Fruit fly (Drosophila melanogaster) whole organism, prepupa: ENCODE measurements around the gene kis.

Source experiments
- Blimp-1 ChIP-seq: fragments of 200-800 bp; sonication (Bioruptor generic); optimal IDR thresholded peaks from 3 replicates; lab custom pipeline; 2017; ENCODE audit warnings: missing biosample characterization, missing genetic modification characterization, mild to moderate bottlenecking, moderate library complexity, missing genetic modification reagents
- CG11902 ChIP-seq: fragments of 200-800 bp; sonication (Bioruptor generic); optimal IDR thresholded peaks from 3 replicates; lab custom pipeline; 2016; ENCODE audit warnings: missing biosample characterization, missing genetic modification characterization
- CG15336 ChIP-seq: fragments of 200-800 bp; sonication (Bioruptor generic); IDR thresholded peaks from 2 replicates; pipeline ENCODE4 v1.3.6; 2022; ENCODE audit warnings: missing biosample characterization, missing genetic modification characterization
- CG1621 ChIP-seq: fragments of 200-800 bp; sonication (Bioruptor generic); optimal IDR thresholded peaks from 3 replicates; lab custom pipeline; 2018; ENCODE audit warnings: missing biosample characterization, mild to moderate bottlenecking, missing genetic modification characterization
- CG16779 ChIP-seq: fragments of 200-800 bp; sonication (Bioruptor generic); optimal IDR thresholded peaks from 3 replicates; lab custom pipeline; 2017; ENCODE audit warnings: missing biosample characterization, mild to moderate bottlenecking, missing genetic modification characterization
- CG31627 ChIP-seq: fragments of 200-800 bp; sonication (Bioruptor generic); optimal IDR thresholded peaks from 3 replicates; lab custom pipeline; 2016; ENCODE audit warnings: missing biosample characterization, missing genetic modification characterization
- CG32006 ChIP-seq: fragments of 200-800 bp; sonication (Bioruptor generic); optimal IDR thresholded peaks from 3 replicates; lab custom pipeline; 2017; ENCODE audit warnings: missing biosample characterization, mild to moderate bottlenecking, missing genetic modification characterization
- CG3919 ChIP-seq: fragments of 200-800 bp; sonication (Bioruptor generic); optimal IDR thresholded peaks from 3 replicates; lab custom pipeline; 2016; ENCODE audit warnings: missing biosample characterization, missing genetic modification characterization
- CG4318 ChIP-seq: fragments of 200-800 bp; sonication (Bioruptor generic); optimal IDR thresholded peaks from 3 replicates; lab custom pipeline; 2017; ENCODE audit warnings: missing biosample characterization, mild to moderate bottlenecking, missing genetic modification characterization
- CG6163 ChIP-seq: fragments of 200-800 bp; sonication (Bioruptor generic); IDR thresholded peaks from 3 replicates; pipeline ENCODE4 v1.3.6; 2022; ENCODE audit warnings: missing biosample characterization, missing genetic modification characterization
- CG6276 ChIP-seq: fragments of 200-800 bp; sonication (Bioruptor generic); optimal IDR thresholded peaks from 2 replicates; lab custom pipeline; 2017; ENCODE audit warnings: missing biosample characterization, mild to moderate bottlenecking, missing genetic modification characterization
- CG6808 ChIP-seq: fragments of 200-800 bp; sonication (Bioruptor generic); optimal IDR thresholded peaks from 3 replicates; lab custom pipeline; 2017; ENCODE audit warnings: missing biosample characterization, missing genetic modification characterization, mild to moderate bottlenecking, moderate library complexity, missing genetic modification reagents
- CG6854 ChIP-seq: fragments of 200-800 bp; sonication (Bioruptor generic); optimal IDR thresholded peaks from 2 replicates; lab custom pipeline; 2017; ENCODE audit warnings: missing biosample characterization, mild to moderate bottlenecking, missing genetic modification characterization
- CG7368 ChIP-seq: fragments of 200-800 bp; sonication (Bioruptor generic); optimal IDR thresholded peaks from 3 replicates; lab custom pipeline; 2016; ENCODE audit warnings: missing biosample characterization, missing genetic modification characterization
- CG8119 ChIP-seq: fragments of 200-800 bp; sonication (Bioruptor generic); IDR thresholded peaks from 3 replicates; pipeline ENCODE4 v1.3.6; 2022; ENCODE audit warnings: missing biosample characterization, missing genetic modification characterization
- CG8319 ChIP-seq: fragments of 200-800 bp; sonication (Bioruptor generic); optimal IDR thresholded peaks from 3 replicates; lab custom pipeline; 2016; ENCODE audit warnings: missing biosample characterization, missing genetic modification characterization
- CG9139 ChIP-seq: fragments of 200-800 bp; sonication (Bioruptor generic); optimal IDR thresholded peaks from 3 replicates; lab custom pipeline; 2017; ENCODE audit warnings: missing biosample characterization, mild to moderate bottlenecking, missing genetic modification characterization
- Eip75B ChIP-seq: fragments of 200-800 bp; sonication (Bioruptor generic); optimal IDR thresholded peaks from 3 replicates; lab custom pipeline; 2016; ENCODE audit warnings: missing biosample characterization, missing genetic modification characterization
- Eip78C ChIP-seq: fragments of 200-800 bp; sonication (Bioruptor generic); peaks from one replicate; lab custom pipeline; 2016; ENCODE audit warnings: missing biosample characterization, missing genetic modification characterization
- Eip93F ChIP-seq: fragments of 200-800 bp; sonication (Bioruptor generic); optimal IDR thresholded peaks from 2 replicates; lab custom pipeline; 2016; ENCODE audit warnings: missing biosample characterization, mild to moderate bottlenecking, missing genetic modification characterization
- Ets21C ChIP-seq: fragments of 200-800 bp; sonication (Bioruptor generic); optimal IDR thresholded peaks from 3 replicates; lab custom pipeline; 2016; ENCODE audit warnings: missing biosample characterization, missing genetic modification characterization
- Gug ChIP-seq: fragments of 200-800 bp; sonication (Bioruptor generic); IDR thresholded peaks from 2 replicates; pipeline ENCODE4 v1.3.6; 2022; ENCODE audit warnings: missing biosample characterization, missing genetic modification characterization
- Hr4 ChIP-seq: fragments of 200-800 bp; sonication (Bioruptor generic); optimal IDR thresholded peaks from 3 replicates; lab custom pipeline; 2016; ENCODE audit warnings: missing biosample characterization, missing genetic modification characterization
- Lpt ChIP-seq: fragments of 200-800 bp; sonication (Bioruptor generic); optimal IDR thresholded peaks from 3 replicates; lab custom pipeline; 2016; ENCODE audit warnings: missing biosample characterization, missing genetic modification characterization
- Smox ChIP-seq: fragments of 200-800 bp; sonication (Bioruptor generic); optimal IDR thresholded peaks from 3 replicates; lab custom pipeline; 2016; ENCODE audit warnings: missing biosample characterization, missing genetic modification characterization
- Sox102F ChIP-seq: fragments of 200-800 bp; sonication (Bioruptor generic); optimal IDR thresholded peaks from 2 replicates; lab custom pipeline; 2016; ENCODE audit warnings: missing biosample characterization, mild to moderate bottlenecking, missing genetic modification characterization
- Sox14 ChIP-seq: fragments of 200-800 bp; sonication (Bioruptor generic); optimal IDR thresholded peaks from 3 replicates; lab custom pipeline; 2016; ENCODE audit warnings: missing biosample characterization, missing genetic modification characterization
- Sox15 ChIP-seq: fragments of 200-800 bp; sonication (Bioruptor generic); optimal IDR thresholded peaks from 3 replicates; lab custom pipeline; 2016; ENCODE audit warnings: missing biosample characterization, missing genetic modification characterization
- dsx ChIP-seq: fragments of 200-800 bp; optimal IDR thresholded peaks from 3 replicates; lab custom pipeline; 2019; ENCODE audit warnings: missing biosample characterization, mild to moderate bottlenecking, missing genetic modification characterization, moderate library complexity; ENCODE audit not compliant: poor library complexity, severe bottlenecking
- eg ChIP-seq: fragments of 200-800 bp; sonication (Bioruptor generic); IDR thresholded peaks from 3 replicates; pipeline ENCODE4 v1.3.6; 2022; ENCODE audit warnings: missing biosample characterization, missing genetic modification characterization
- fd59A ChIP-seq: fragments of 200-800 bp; sonication (Bioruptor generic); optimal IDR thresholded peaks from 2 replicates; lab custom pipeline; 2017; ENCODE audit warnings: missing biosample characterization, mild to moderate bottlenecking, missing genetic modification characterization, missing genetic modification reagents
- fd85E ChIP-seq: fragments of 200-800 bp; sonication (Bioruptor generic); optimal IDR thresholded peaks from 3 replicates; lab custom pipeline; 2016; ENCODE audit warnings: missing biosample characterization, missing genetic modification characterization
- fkh ChIP-seq: fragments of 200-800 bp; sonication (Bioruptor generic); optimal IDR thresholded peaks from 3 replicates; lab custom pipeline; 2017; ENCODE audit warnings: missing biosample characterization, mild to moderate bottlenecking, missing genetic modification characterization, moderate library complexity
- lz ChIP-seq: fragments of 200-800 bp; sonication (Bioruptor generic); optimal IDR thresholded peaks from 3 replicates; lab custom pipeline; 2016; ENCODE audit warnings: missing biosample characterization, missing genetic modification characterization
- salr ChIP-seq, 2 experiments: fragments of 200-800 bp; sonication (Bioruptor generic); optimal IDR thresholded peaks; 3 replicates each; lab custom pipeline; 2016 to 2018; ENCODE audit warnings: missing biosample characterization in 2 of 2, missing genetic modification characterization in 2 of 2, mild to moderate bottlenecking in 1 of 2
- spab ChIP-seq: fragments of 200-800 bp; sonication (Bioruptor generic); optimal IDR thresholded peaks from 2 replicates; lab custom pipeline; 2017; ENCODE audit warnings: missing biosample characterization, mild to moderate bottlenecking, missing genetic modification characterization, missing genetic modification reagents
- ss ChIP-seq, 2 experiments: fragments of 200-800 bp; sonication (Bioruptor generic); optimal IDR thresholded peaks; 2 replicates in 1 of 2; 3 replicates in 1 of 2; lab custom pipeline; 2017 to 2018; ENCODE audit warnings: mild to moderate bottlenecking in 2 of 2, missing biosample characterization in 2 of 2, missing genetic modification characterization in 2 of 2, moderate library complexity in 1 of 2
- svp ChIP-seq: fragments of 200-800 bp; sonication (Bioruptor generic); peaks from one replicate; lab custom pipeline; 2016; ENCODE audit warnings: missing biosample characterization, missing genetic modification characterization
- topi ChIP-seq: fragments of 200-800 bp; sonication (Bioruptor generic); optimal IDR thresholded peaks from 3 replicates; lab custom pipeline; 2016; ENCODE audit warnings: missing biosample characterization, missing genetic modification characterization

kis gene

DNA sequence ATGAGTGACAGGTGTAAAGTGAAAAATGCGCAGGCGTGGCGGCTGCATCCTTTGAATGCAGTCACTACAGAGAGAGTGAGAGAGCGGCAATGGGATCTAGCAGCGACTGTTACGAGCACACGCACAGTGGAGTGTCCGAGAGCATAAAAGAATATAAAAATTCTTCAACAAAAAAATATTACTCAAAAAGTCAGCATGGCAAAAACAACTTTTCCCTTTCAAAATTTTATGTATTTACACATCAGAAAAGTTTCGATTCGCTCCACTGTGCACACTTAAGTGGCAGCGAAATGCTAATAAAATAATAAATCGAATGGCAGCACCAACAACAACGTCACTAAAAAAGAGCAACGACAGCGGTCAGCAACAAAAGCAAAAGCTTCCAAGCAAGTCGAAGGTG, 27.3 kb downstream of the kis start (continued):
- peak; percentile 92 for TF ChIP-seq lz
- TF ChIP-seq svp = peak; percentile 94
- TF ChIP-seq CG1621 (tag; lab: Kevin White, UChicago) = peak; percentile 92
- peak; percentile 89 for TF ChIP-seq CG8319 (GFP tag; lab: Kevin White, UChicago)
- peak; percentile 91 for TF ChIP-seq Gug
- TF ChIP-seq CG6808 = peak; percentile 90
- peak; percentile 93 for TF ChIP-seq spab
- TF ChIP-seq Eip93F (GFP tag; lab: Kevin White, UChicago) = peak; percentile 56

DNA sequence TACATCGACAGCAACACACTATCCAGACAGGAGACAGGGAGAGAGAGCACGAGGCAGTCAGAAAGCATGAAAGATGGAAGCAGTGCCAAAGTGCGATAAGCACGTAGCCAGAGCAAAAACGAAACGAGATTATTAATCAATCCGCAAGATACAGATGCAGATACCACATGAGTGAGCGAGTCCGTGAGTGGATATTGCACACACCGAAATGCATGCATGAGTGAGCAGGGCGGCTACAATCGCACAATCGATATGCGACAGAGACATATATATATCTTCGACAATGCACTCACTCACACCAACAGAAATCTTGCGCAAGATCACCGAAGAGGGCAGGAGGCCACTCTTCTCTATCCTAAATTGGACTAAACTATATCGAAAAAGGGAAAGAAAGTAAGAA, 27.8 kb downstream of the kis start:
- TF ChIP-seq CG8119 (GFP tag; lab: Robert Waterston, UW) (no peak), Eip78C (GFP tag; lab: Kevin White, UChicago) (peak; percentile 24), eg (GFP tag; lab: Robert Waterston, UW) (0 out of 3 replicates have a peak, but pooled peaks have one; percentile 14)

DNA sequence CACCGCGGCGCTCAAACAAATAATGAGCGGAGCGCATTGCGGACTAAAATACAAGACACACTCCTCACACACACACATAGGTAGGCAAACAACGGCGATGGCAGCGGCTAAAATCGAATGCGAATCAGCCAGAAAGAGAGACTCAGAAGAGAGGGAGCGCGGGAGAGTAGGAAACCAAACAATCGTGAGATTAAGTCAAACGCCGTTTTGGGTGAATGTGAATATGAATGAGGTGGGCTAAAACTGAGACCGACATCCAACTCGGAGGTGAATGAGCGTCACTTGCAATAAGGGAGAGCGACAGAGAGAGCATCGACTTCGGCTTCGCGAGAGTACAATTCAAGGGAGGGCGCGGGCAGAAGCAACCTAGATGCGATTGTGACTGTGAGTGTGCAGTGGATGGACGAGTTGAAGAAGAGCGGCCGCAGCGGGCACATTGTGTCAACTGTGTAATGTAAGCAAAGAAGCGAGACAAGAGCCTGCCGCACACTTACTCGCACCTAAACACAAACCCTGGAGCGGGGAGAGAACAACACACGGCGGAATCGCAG, 28.6 kb downstream of the kis start:
- TF ChIP-seq svp = peak; percentile 92
- TF ChIP-seq dsx (GFP tag; lab: Kevin White, UChicago) = peak; percentile 52
- no peak for TF ChIP-seq CG1621 (tag; lab: Kevin White, UChicago)
- peak; percentile 75 for TF ChIP-seq Eip78C (GFP tag; lab: Kevin White, UChicago)
- TF ChIP-seq Sox15 (GFP tag; lab: Kevin White, UChicago) = no peak
- TF ChIP-seq Lpt (GFP tag; lab: Kevin White, UChicago) = peak; percentile 64
- TF ChIP-seq CG4318 = no peak
- TF ChIP-seq CG3919 (GFP tag; lab: Kevin White, UChicago) = peak; percentile 38
- TF ChIP-seq CG6854 (GFP tag; lab: Kevin White, UChicago) = peak; percentile 79
- no peak for TF ChIP-seq lz
- TF ChIP-seq Gug = no peak
- no peak for TF ChIP-seq Sox14 (GFP tag; lab: Kevin White, UChicago)
- peak; percentile 43 for TF ChIP-seq CG6276 (GFP tag; lab: Kevin White, UChicago)
- no peak for TF ChIP-seq CG32006 (GFP tag; lab: Kevin White, UChicago)
- peak; percentile 55; the same call in 1 of the 2 replicates for TF ChIP-seq CG15336 (GFP tag; lab: Robert Waterston, UW)
- TF ChIP-seq fd59A = no peak
- TF ChIP-seq Eip75B (GFP tag; lab: Kevin White, UChicago) = peak; percentile 32
- TF ChIP-seq ss (GFP tag; optimal IDR thresholded peaks at IDR 0.05; lab: Kevin White, UChicago) = peak in 1 of 2 experiments; percentile 45
- TF ChIP-seq CG8319 (GFP tag; lab: Kevin White, UChicago) = no peak
- TF ChIP-seq Blimp-1 (GFP tag; lab: Kevin White, UChicago) = peak; percentile 5
- TF ChIP-seq Sox102F = peak; percentile 77
- peak; percentile 82 for TF ChIP-seq fkh (GFP tag; lab: Kevin White, UChicago)
- no peak for TF ChIP-seq Smox
- TF ChIP-seq CG9139 (GFP tag; lab: Kevin White, UChicago) = peak; percentile 57
- TF ChIP-seq spab = no peak
- peak; percentile 39; the same call in 1 of the 3 replicates for TF ChIP-seq eg (GFP tag; lab: Robert Waterston, UW)
- no peak for TF ChIP-seq CG7368 (GFP tag; lab: Kevin White, UChicago)
- TF ChIP-seq fd85E (GFP tag; lab: Kevin White, UChicago) = no peak
- TF ChIP-seq CG16779 (tag; lab: Kevin White, UChicago) = peak; percentile 23
- TF ChIP-seq topi (GFP tag; lab: Kevin White, UChicago) = no peak
- TF ChIP-seq Ets21C (GFP tag; lab: Kevin White, UChicago) = no peak
- no peak for TF ChIP-seq CG11902

DNA sequence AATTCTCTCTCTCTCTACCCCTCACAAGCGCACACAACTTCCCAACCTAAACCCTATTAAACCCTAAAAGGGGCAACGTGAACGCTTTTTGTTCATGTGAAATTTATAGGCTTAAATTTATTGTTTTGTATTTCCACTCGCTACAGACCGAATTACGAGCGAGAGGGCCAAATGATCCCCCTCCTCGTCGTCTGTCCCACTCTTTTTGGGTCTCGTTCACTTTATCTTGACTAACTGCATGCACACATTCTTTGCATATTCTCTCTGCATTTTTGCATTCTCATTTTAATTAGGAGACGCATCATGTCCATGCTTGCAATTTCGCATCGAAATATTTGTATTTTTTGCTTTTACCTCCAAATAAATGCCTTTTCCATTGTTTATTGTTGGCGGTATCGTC, 29.5 kb downstream of the kis start:
- TF ChIP-seq topi (GFP tag; lab: Kevin White, UChicago) = no peak
- no peak for TF ChIP-seq CG6163 (GFP tag; lab: Robert Waterston, UW)
- TF ChIP-seq salr (GFP tag; optimal IDR thresholded peaks at IDR 0.05; lab: Kevin White, UChicago) = no peak
- no peak for TF ChIP-seq CG31627 (GFP tag; lab: Kevin White, UChicago)
- TF ChIP-seq Sox14 (GFP tag; lab: Kevin White, UChicago) = no peak
- TF ChIP-seq Sox15 (GFP tag; lab: Kevin White, UChicago) = no peak
- TF ChIP-seq Hr4 (GFP tag; lab: Kevin White, UChicago) = no peak
